Fruit fly (Drosophila melanogaster): ENCODE measurements around the gene mRpS21.
A peak's percentile ranks its signal among the peaks of the same experiment; 100 is the strongest.

Gene mRpS21

dm6 chr3R:13395133-13395532, 13.5 kb upstream of the mRpS21 start, which contains the start of gene CCHa2:
Gene CCHa2 (minus strand): TSS chr3R:13395197.
- no peak for TF ChIP-seq acj6 (GFP tag; optimal IDR thresholded peaks at IDR 0.05)
- no peak for TF ChIP-seq CG34406 (GFP tag; optimal IDR thresholded peaks at IDR 0.05)
- TF ChIP-seq CG11762 (GFP tag; optimal IDR thresholded peaks at IDR 0.05; ENCODE audit: insufficient read depth), result no peak
- TF ChIP-seq CG10631 (GFP tag; optimal IDR thresholded peaks at IDR 0.05), result no peak
- no peak for TF ChIP-seq Lpt (GFP tag; optimal IDR thresholded peaks at IDR 0.05)
- TF ChIP-seq salr (GFP tag; optimal IDR thresholded peaks at IDR 0.05), result no peak
- no peak for TF ChIP-seq Hr38 (GFP tag; optimal IDR thresholded peaks at IDR 0.05)
- TF ChIP-seq CG32006 (GFP tag; optimal IDR thresholded peaks at IDR 0.05), result no peak
- no peak for TF ChIP-seq CG8319 (GFP tag; optimal IDR thresholded peaks at IDR 0.05)
- TF ChIP-seq fd85E (GFP tag; optimal IDR thresholded peaks at IDR 0.05), result no peak
- TF ChIP-seq cyc (GFP tag; optimal IDR thresholded peaks at IDR 0.05), result no peak
- TF ChIP-seq Gug (GFP tag; IDR thresholded peaks at IDR 0.05), result no peak
- no peak for TF ChIP-seq esn (GFP tag; optimal IDR thresholded peaks at IDR 0.05)

dm6 chr3R:13393009-13393408, 11.4 kb upstream of the mRpS21 start:
- TF ChIP-seq CG6792 (GFP tag; optimal IDR thresholded peaks at IDR 0.05), result no peak
- TF ChIP-seq CG8632 (GFP tag; optimal IDR thresholded peaks at IDR 0.05), result no peak
- no peak for TF ChIP-seq CG11294 (GFP tag; IDR thresholded peaks at IDR 0.05)
- TF ChIP-seq CG3032 (tag; optimal IDR thresholded peaks at IDR 0.05), result no peak
- TF ChIP-seq Hr39 (GFP tag; optimal IDR thresholded peaks at IDR 0.05), result no peak
- TF ChIP-seq Sox14 (GFP tag; optimal IDR thresholded peaks at IDR 0.05), result no peak
- TF ChIP-seq svp (GFP tag), result peak; percentile 96

- TF ChIP-seq CG9139 (GFP tag; optimal IDR thresholded peaks at IDR 0.05), result no peak
- TF ChIP-seq pdm3 (GFP tag; optimal IDR thresholded peaks at IDR 0.05), result no peak
- TF ChIP-seq svp (GFP tag), result peak; percentile 96
Measured at dm6 chr3R:13390490-13390889, 8.9 kb upstream of the mRpS21 start.

- TF ChIP-seq Eip75B (GFP tag; optimal IDR thresholded peaks at IDR 0.05), result no peak
- peak; percentile 78 for TF ChIP-seq CG1621 (tag; optimal IDR thresholded peaks at IDR 0.05)
- no peak for TF ChIP-seq ss (GFP tag; optimal IDR thresholded peaks at IDR 0.05)
- no peak for TF ChIP-seq Sox15 (GFP tag; optimal IDR thresholded peaks at IDR 0.05)
- no peak for TF ChIP-seq fkh (GFP tag; optimal IDR thresholded peaks at IDR 0.05)
- TF ChIP-seq cyc (GFP tag; optimal IDR thresholded peaks at IDR 0.05), result no peak
- peak; percentile 2 for TF ChIP-seq esn (GFP tag; optimal IDR thresholded peaks at IDR 0.05)
Measured at dm6 chr3R:13388160-13388870, 6.7 kb upstream of the mRpS21 start, which contains the start of gene CG9799. Gene CG9799 (minus strand): TSS chr3R:13388709.

- TF ChIP-seq dac (GFP tag; optimal IDR thresholded peaks at IDR 0.05), result no peak
- TF ChIP-seq CG32006 (GFP tag; optimal IDR thresholded peaks at IDR 0.05), result no peak
- no peak for TF ChIP-seq Eip75B (GFP tag; optimal IDR thresholded peaks at IDR 0.05)
- TF ChIP-seq svp (GFP tag), result no peak
- TF ChIP-seq acj6 (GFP tag; optimal IDR thresholded peaks at IDR 0.05), result no peak
- TF ChIP-seq pdm3 (GFP tag; optimal IDR thresholded peaks at IDR 0.05), result no peak
- no peak for TF ChIP-seq CG11762 (GFP tag; optimal IDR thresholded peaks at IDR 0.05; ENCODE audit: insufficient read depth)
- no peak for TF ChIP-seq topi (GFP tag; optimal IDR thresholded peaks at IDR 0.05)
- TF ChIP-seq esn (GFP tag; optimal IDR thresholded peaks at IDR 0.05), result no peak
- TF ChIP-seq CG1621 (tag; optimal IDR thresholded peaks at IDR 0.05), result no peak
- no peak for TF ChIP-seq CG6163 (GFP tag; IDR thresholded peaks at IDR 0.05)
- TF ChIP-seq CG6808 (GFP tag; optimal IDR thresholded peaks at IDR 0.05), result no peak
- no peak for TF ChIP-seq Hr38 (GFP tag; optimal IDR thresholded peaks at IDR 0.05)
- no peak for TF ChIP-seq CG7368 (GFP tag; optimal IDR thresholded peaks at IDR 0.05)
- TF ChIP-seq Ets96B (tag; optimal IDR thresholded peaks at IDR 0.05), result no peak
- TF ChIP-seq fd85E (GFP tag; optimal IDR thresholded peaks at IDR 0.05), result no peak
- TF ChIP-seq CG6854 (GFP tag; optimal IDR thresholded peaks at IDR 0.05), result no peak
- no peak for TF ChIP-seq Eip78C (GFP tag)
- TF ChIP-seq Sox15 (GFP tag; optimal IDR thresholded peaks at IDR 0.05), result no peak
Measured at dm6 chr3R:13385105-13385504, 3.5 kb upstream of the mRpS21 start.
